Worm (Caenorhabditis elegans) whole organism, L4/young adult: ENCODE measurements around the gene dsh-2.

Experiments used
- W03F9.2 ChIP-seq: fragments of 150-350 bp; optimal IDR thresholded peaks from 2 replicates; lab custom pipeline; 2014; ENCODE audit warnings: missing biosample characterization, missing genetic modification characterization
- dao-5 ChIP-seq: sonication (generic microtip); optimal IDR thresholded peaks from 2 replicates; lab custom pipeline; 2016; ENCODE audit warnings: missing genotype, missing genetic modification characterization, moderate library complexity, missing compliant biosample characterization
- him-1 ChIP-seq: sonication (generic microtip); optimal IDR thresholded peaks from 2 replicates; lab custom pipeline; 2016; ENCODE audit warnings: missing genotype, missing genetic modification reagents, missing genetic modification characterization, missing compliant biosample characterization

dsh-2 gene

DNA sequence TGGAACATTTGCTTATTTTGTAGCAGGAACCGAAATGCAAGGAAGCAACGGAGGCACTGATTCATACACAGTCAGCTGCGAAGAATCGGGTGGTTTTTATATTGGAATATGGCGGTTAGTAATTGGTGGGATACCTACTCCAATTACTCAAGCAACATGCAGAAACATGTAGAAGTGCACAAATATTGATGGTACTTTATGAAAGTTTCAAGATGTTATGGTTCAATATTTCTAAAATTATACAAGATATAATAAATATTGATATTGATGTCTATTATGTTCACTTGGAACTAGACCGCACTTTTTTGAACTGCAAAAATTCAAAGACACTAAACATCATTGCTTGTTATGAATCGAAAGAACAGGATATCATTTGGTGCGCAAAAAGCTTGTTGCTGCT lies 13.0 kb upstream of the dsh-2 start, which contains the start of gene C04G6.13:
Gene C04G6.13 (plus strand): TSS at position 301 of the 400 bp plus-strand sequence.
- TF ChIP-seq W03F9.2 (tag; lab: Kevin White, UChicago) (no peak), him-1 (tag; lab: Kevin White, UChicago) (no peak), dao-5 (no peak)

DNA sequence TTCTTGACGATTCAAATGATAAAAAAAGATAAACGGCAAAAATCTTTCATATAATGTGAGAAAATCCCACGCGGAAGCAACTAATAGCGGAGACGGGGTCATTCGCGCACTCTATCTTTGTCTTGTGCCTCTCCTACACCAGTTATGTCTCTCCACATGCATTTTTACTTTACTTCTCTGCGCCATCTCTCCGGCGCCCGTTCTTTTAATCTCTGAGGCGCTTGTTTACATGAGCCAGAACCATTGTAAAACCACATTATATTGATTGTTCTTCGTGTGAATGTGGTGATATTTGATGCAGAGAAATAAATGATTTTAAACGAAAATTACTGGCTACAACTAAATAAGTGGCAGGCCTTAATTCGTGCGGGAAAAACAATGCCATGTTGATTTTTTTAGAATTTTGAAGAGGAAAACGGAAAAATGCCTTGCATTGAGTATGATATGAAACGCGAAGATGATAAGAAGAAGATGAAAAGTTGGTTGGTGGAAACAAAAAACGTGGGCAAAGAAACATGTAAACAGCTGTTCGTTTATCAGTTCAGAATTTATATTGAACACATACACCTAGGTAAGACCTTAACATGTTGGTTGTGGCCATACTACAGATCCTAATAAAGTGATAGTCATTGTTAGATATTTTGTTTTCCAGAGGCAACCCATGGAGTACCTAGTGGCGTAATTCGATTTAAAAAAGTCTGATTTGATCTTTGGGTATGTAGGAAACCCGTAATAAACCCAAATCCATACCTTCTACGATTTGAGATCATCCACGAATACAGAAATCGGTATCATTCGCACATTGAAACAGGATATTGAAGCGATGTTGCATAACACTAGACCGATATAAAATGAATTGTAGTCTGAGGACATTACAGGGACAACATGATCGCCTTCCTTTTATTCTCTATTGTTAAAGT lies 11.6 kb upstream of the dsh-2 start, which contains the start of gene C04G6.2:
Gene C04G6.2 (plus strand): TSS at position 870 of the 920 bp plus-strand sequence.
- TF ChIP-seq him-1 (tag; lab: Kevin White, UChicago) = no peak
- TF ChIP-seq W03F9.2 (tag; lab: Kevin White, UChicago) = no peak
- TF ChIP-seq dao-5 = no peak

DNA sequence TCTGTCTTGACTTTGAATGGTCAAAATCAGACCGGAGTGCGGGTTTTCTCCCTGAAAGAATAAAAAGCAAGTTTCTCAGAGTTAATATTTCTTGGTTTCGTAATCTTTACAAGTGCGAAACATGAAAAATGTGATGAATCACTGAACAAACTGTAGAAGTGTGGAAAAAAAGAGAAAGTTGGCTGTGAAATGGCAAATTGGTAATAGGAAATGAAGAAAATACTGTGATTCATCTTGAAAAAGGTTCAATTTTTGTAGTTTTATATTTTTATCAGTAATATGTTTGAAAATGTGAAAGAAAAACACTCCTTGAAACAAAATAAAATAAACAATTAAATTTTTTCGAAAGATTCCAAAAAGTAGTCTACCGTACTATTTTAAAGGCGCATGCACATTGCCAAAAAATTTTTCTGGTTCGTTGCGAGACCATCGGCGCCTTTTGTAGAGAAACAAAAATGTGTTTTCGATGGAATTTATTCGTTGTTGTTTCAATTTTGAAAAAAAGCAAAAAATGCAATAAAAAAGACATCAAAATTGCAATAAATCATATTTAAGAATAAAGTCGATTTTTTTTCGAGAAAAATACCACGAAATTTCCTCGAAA lies 10.8 kb upstream of the dsh-2 start, which contains the start of gene pld-1:
Gene pld-1 (minus strand): TSS at position 51 of the 604 bp plus-strand sequence.
- no peak for TF ChIP-seq him-1 (tag; lab: Kevin White, UChicago)
- peak; percentile 34 for TF ChIP-seq W03F9.2 (tag; lab: Kevin White, UChicago)
- no peak for TF ChIP-seq dao-5

DNA sequence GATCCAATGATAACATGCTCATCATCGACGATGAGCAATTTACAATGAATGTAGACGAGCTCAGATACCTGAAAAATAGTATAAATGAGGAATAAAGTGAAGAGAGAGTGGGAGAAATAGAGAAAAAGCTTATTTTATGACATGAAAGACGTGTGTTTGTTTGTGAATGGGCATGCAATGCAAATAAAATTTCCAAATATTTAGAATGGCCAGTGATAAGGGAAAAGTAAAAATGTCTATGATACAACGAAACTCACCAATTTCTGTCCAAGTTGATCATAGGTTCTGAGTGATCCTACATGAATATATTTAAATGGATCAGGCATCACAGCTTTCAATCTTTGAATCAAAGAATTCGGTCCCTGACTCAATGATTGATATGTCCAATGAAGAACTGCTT lies 5.2 kb upstream of the dsh-2 start:
- TF ChIP-seq dao-5 (no peak), him-1 (tag; lab: Kevin White, UChicago) (no peak), W03F9.2 (tag; lab: Kevin White, UChicago) (no peak)

DNA sequence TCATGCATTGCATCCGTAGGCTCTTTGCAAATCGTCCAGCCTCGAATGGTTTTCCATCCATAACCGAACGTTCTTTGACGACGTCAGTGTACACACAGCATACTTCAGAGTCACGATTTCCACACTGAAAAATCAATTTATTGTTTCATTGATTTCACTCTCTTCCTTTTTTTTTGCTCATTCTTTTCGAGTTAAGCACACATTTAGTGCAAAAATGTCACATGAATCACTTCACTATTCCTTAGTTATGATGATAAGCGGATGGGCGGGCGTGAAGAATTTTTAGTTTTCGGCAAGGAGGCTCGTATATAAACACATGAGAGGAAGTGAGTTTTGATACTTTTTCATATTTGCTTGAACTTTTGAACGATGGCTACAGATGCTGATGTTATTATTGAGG lies 4.5 kb upstream of the dsh-2 start, which contains the start of gene txt-9:
Gene txt-9 (plus strand): TSS at position 336 of the 400 bp plus-strand sequence.
- no peak for TF ChIP-seq him-1 (tag; lab: Kevin White, UChicago)
- no peak for TF ChIP-seq dao-5
- TF ChIP-seq W03F9.2 (tag; lab: Kevin White, UChicago) = no peak

DNA sequence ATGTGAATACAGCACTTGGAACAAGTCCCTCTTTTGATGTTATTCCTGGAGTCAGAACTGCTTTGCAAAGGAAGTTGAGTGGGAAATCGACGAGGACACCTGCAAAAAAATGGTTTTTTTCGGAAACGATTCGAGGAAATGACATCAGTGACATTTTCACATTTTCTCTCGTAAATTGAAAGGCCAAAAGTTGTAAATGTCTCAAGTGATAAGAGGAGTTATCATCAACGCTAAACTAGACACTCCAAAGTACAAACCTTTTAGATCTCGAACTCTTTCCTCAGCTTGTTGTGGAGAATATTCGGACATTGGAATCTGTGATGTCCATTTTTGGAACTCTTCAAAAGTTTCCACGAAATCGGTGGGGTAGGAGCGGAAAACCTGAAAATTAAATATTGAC lies 3.3 kb upstream of the dsh-2 start:
- no peak for TF ChIP-seq dao-5
- no peak for TF ChIP-seq W03F9.2 (tag; lab: Kevin White, UChicago)
- no peak for TF ChIP-seq him-1 (tag; lab: Kevin White, UChicago)

DNA sequence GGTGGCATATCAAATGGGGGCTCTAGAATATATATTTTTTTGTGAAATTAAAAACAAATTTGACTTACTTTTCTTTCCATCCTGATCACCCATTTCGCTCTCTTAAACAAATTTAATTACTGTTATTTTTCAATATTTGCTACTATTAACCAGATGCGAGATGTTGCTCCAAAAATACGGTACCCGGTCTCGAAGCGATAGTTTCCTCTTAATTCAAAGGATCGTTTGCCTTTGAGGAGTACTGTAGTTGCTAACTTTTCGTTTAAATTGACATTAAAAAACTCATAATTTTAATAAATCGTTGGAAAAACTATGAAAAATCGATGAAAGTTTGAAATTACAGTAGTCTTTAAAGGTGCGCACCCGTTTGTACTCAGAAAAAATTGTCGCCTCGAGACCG lies 2.4 kb upstream of the dsh-2 start, which contains the start of gene C04G6.4:
Gene C04G6.4 (minus strand): TSS at position 101 of the 400 bp plus-strand sequence.
- TF ChIP-seq dao-5 (no peak), him-1 (tag; lab: Kevin White, UChicago) (no peak), W03F9.2 (tag; lab: Kevin White, UChicago) (no peak)

DNA sequence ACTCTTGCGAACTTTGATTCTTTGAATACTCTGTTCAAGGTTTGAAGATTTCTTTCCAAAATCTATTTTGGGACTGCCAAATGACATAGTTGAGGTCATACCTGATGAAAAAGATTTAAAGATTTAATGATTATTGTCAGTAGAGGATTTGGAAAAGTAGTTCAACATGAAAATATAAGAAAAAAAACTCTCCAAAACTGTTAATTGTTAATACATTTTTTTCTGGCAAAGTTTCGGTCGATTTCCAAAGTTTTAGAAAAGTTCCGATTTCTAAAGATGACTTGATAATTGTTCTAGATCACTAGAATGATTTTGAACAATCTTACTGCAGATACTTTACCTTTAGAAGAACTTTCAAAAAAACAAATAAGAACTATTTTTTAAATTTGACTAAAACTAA lies 9.7 kb downstream of the dsh-2 start, which contains the start of gene C27A2.7:
Gene C27A2.7 (minus strand): TSS at position 101 of the 400 bp plus-strand sequence.
- TF ChIP-seq dao-5 = no peak
- no peak for TF ChIP-seq him-1 (tag; lab: Kevin White, UChicago)
- TF ChIP-seq W03F9.2 (tag; lab: Kevin White, UChicago) = no peak

DNA sequence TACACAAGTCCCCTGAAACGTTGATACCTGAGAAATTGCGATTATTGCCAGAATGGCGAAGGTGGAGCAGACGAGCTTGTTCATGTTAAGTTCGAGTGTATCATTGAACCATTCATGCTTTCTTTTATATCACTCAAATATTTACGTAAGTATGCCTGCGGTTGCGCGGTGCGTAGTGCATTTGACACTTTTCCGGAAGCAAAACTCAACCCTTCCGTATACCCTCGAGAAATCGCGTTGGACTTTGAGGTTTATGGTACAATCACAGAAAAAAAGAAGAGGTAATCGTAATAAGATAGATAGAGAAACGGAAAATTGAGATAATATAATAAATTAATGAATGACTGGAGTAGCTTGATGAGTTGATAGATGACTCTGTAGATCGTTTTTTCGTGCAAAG lies 11.4 kb downstream of the dsh-2 start, which contains the start of gene idpb-2:
Gene idpb-2 (minus strand): TSS at position 101 of the 400 bp plus-strand sequence.
- TF ChIP-seq W03F9.2 (tag; lab: Kevin White, UChicago) = no peak
- no peak for TF ChIP-seq dao-5
- TF ChIP-seq him-1 (tag; lab: Kevin White, UChicago) = no peak

DNA sequence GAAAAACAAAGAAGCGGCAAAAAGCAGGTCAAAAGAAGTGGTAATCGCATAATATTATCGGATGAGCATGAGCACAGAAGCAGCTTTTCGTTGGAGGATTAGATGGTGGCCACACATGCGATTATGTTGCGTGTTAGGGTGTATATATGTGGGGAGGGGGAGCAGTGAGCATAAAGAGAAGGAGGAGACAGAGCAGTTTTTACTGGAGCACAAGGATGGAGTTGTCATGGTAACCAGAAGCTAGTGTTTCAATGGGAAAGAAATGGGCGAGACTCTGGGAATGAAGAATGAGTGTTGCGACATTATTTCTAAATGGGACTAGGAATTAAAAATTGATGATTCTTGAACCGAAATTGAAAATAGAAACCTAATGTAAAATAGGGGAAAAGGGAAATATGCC lies 13.0 kb downstream of the dsh-2 start, which contains the start of gene C27A2.8:
Gene C27A2.8 (minus strand): TSS at position 117 of the 400 bp plus-strand sequence.
- no peak for TF ChIP-seq W03F9.2 (tag; lab: Kevin White, UChicago)
- TF ChIP-seq him-1 (tag; lab: Kevin White, UChicago) = no peak
- TF ChIP-seq dao-5 = no peak

DNA sequence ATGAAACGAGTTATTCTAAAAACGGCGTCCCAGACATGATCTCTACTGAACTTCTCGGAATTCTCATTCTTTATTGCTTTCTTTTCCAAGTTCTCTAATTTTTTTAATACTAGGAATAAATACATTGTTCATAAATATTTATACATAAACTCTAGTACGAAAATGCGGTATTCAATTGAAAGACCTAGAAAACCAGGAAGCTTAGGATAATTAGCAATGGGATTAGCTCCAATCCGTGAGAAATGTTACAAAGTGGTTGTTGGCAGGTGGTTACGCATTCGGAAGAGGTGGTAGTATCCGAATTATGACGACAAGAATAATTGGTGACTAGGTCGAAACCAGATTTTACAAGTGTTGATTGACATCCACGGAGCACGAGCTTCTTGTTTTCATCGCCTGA lies 14.0 kb downstream of the dsh-2 start:
- TF ChIP-seq him-1 (tag; lab: Kevin White, UChicago) (no peak), dao-5 (no peak), W03F9.2 (tag; lab: Kevin White, UChicago) (no peak)

DNA sequence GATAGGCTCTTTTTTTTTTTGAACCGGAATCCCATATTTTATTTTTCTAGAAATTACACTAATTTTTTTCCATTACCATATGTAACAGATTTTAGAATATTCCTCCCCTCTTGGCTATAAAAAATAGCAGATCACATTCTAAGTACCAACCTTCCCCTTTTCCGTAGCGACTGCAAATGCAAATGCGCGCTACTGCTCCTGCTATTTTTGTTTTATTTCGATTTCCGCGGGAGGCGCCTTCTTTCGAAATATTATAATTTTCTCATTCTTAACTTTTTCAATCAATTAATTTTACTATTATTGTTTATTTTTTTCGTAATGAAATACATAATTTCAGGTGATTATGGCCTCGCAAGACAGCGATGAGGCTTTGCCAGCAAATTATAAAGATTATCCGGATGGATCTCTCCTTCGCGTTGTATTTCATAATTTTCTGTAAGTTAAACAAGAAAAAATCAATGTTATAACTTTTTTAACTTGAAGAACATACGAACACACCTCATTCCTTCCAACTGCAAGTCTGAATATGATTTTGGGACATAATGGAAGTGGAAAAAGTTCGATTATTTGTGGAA lies 19.1 kb downstream of the dsh-2 start, which contains the start of gene smc-5:
Gene smc-5 (plus strand): TSS at position 332 of the 575 bp plus-strand sequence.
- TF ChIP-seq dao-5 (no peak), W03F9.2 (tag; lab: Kevin White, UChicago) (no peak), him-1 (tag; lab: Kevin White, UChicago) (no peak)

DNA sequence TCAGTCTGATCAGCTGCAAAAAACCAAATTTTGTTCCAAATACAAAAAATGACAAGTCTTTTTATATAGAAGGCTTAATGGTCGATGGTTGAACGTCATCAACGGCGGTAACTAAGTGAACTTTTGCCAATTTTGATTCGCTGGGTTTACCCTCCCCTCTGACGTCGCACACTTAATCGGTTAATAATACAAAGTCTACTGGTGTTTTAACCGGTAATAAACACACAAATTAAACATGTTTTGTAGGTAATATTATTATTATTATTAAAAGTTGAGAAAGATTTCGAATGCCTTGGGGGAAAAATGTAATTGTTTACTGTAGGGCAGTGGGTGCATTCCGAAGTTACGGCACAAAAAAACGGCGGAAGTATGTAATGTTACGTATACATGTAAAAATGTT lies 20.3 kb downstream of the dsh-2 start, which contains the start of gene pho-12:
Gene pho-12 (minus strand): TSS at position 101 of the 400 bp plus-strand sequence.
- TF ChIP-seq him-1 (tag; lab: Kevin White, UChicago) (no peak), W03F9.2 (tag; lab: Kevin White, UChicago) (no peak), dao-5 (no peak)
